Fruit fly (Drosophila melanogaster): ENCODE results near the gene sqz.

The sqz gene

dm6 chr3R:19165620-19166055 is 1.6 kb downstream of the sqz start (continued):
- TF ChIP-seq CG17912 (GFP tag; optimal IDR thresholded peaks at IDR 0.05) (no peak), Ravus (GFP tag; IDR thresholded peaks at IDR 0.05) (no peak), CG18476 (GFP tag; optimal IDR thresholded peaks at IDR 0.05) (no peak), cas (GFP tag; IDR thresholded peaks at IDR 0.05) (no peak), zen2 (GFP tag; IDR thresholded peaks at IDR 0.05; ENCODE audit: partially characterized antibody) (0 out of 3 replicates have a peak, but pooled peaks have one; percentile 16), btn (GFP tag; optimal IDR thresholded peaks at IDR 0.05) (no peak), bigmax (GFP tag; optimal IDR thresholded peaks at IDR 0.05) (no peak), CG7556 (GFP tag; optimal IDR thresholded peaks at IDR 0.05) (no peak), CG4820 (GFP tag; optimal IDR thresholded peaks at IDR 0.05) (no peak), CG12942 (GFP tag; optimal IDR thresholded peaks at IDR 0.05) (no peak), GATAe (GFP tag; conservative IDR thresholded peaks at IDR 0.05) (no peak), CG15269 (tag; optimal IDR thresholded peaks at IDR 0.05) (no peak), zfh1 (GFP tag; IDR thresholded peaks at IDR 0.05) (no peak), Atf6 (GFP tag; IDR thresholded peaks at IDR 0.05) (peak; percentile 17; the same call in 1 of the 2 replicates), CG17385 (GFP tag; optimal IDR thresholded peaks at IDR 0.05) (peak; percentile 40), CG17568 (GFP tag; optimal IDR thresholded peaks at IDR 0.05) (peak; percentile 41), CG11085 (GFP tag; IDR thresholded peaks at IDR 0.05) (no peak), CG12659 (GFP tag; optimal IDR thresholded peaks at IDR 0.05) (no peak), eve (GFP tag; optimal IDR thresholded peaks at IDR 0.05) (no peak), sima (GFP tag; optimal IDR thresholded peaks at IDR 0.05) (no peak), Doc3 (GFP tag; IDR thresholded peaks at IDR 0.05; ENCODE audit: partially characterized antibody) (peak; percentile 28; the same call in 1 of the 3 replicates), seq (GFP tag; IDR thresholded peaks at IDR 0.05) (peak; percentile 43; the same call in 1 of the 2 replicates), amos (GFP tag; IDR thresholded peaks at IDR 0.05; ENCODE audit: partially characterized antibody) (no peak), CG10366 (GFP tag; IDR thresholded peaks at IDR 0.05) (no peak), CG6654 (GFP tag; optimal IDR thresholded peaks at IDR 0.05) (no peak), Bdp1 (GFP tag; optimal IDR thresholded peaks at IDR 0.05) (no peak), CG34422 (GFP tag; IDR thresholded peaks at IDR 0.05) (0 out of 3 replicates have a peak, but pooled peaks have one; percentile 34), ato (GFP tag; IDR thresholded peaks at IDR 0.05; ENCODE audit: partially characterized antibody) (no peak), ara (GFP tag; IDR thresholded peaks at IDR 0.05) (no peak), sim (GFP tag; IDR thresholded peaks at IDR 0.05) (no peak), crp (GFP tag; optimal IDR thresholded peaks at IDR 0.05) (no peak), CG15479 (GFP tag; optimal IDR thresholded peaks at IDR 0.05) (no peak), prd (optimal IDR thresholded peaks at IDR 0.05) (no peak), prd (GFP tag; IDR thresholded peaks at IDR 0.05) (no peak), Hr39 (optimal IDR thresholded peaks at IDR 0.05) (no peak), trh (GFP tag; optimal IDR thresholded peaks at IDR 0.05) (no peak), sr (GFP tag; IDR thresholded peaks at IDR 0.05) (no peak), odd (GFP tag; optimal IDR thresholded peaks at IDR 0.05) (no peak), zfh2 (GFP tag; optimal IDR thresholded peaks at IDR 0.05) (no peak), Optix (GFP tag; IDR thresholded peaks at IDR 0.05) (no peak), Dad (GFP tag; optimal IDR thresholded peaks at IDR 0.05) (no peak), Dll (GFP tag; IDR thresholded peaks at IDR 0.05; ENCODE audit: partially characterized antibody) (peak; percentile 47; the same call in 1 of the 4 replicates), CG6765 (GFP tag; optimal IDR thresholded peaks at IDR 0.05) (no peak), CG10321 (GFP tag; IDR thresholded peaks at IDR 0.05) (no peak), oc (tag; optimal IDR thresholded peaks at IDR 0.05) (no peak), sna (GFP tag; IDR thresholded peaks at IDR 0.05; ENCODE audit: partially characterized antibody) (0 out of 2 replicates have a peak, but pooled peaks have one; percentile 32), CG15514 (GFP tag; optimal IDR thresholded peaks at IDR 0.05) (no peak), CG3281 (GFP tag; optimal IDR thresholded peaks at IDR 0.05) (no peak), CG4404 (GFP tag; IDR thresholded peaks at IDR 0.05) (no peak), D (optimal IDR thresholded peaks at IDR 0.05) (no peak), D (GFP tag; optimal IDR thresholded peaks at IDR 0.05) (no peak), CG18764 (GFP tag; optimal IDR thresholded peaks at IDR 0.05) (no peak)

Measured in whole organism, embryonic.